Worm (Caenorhabditis elegans) whole organism, L1 larva: Measurements from ENCODE around the gene srx-116.
A peak's percentile ranks its signal among the peaks of the same experiment; 100 is the strongest.

Experiments used
- C34B4.2 ChIP-seq: sonication (generic microtip); optimal IDR thresholded peaks from 2 replicates; lab custom pipeline; 2017; ENCODE audit warnings: mild to moderate bottlenecking, missing genetic modification characterization, missing compliant biosample characterization
- F16B12.6 ChIP-seq: fragments of 150-350 bp; optimal IDR thresholded peaks from 2 replicates; lab custom pipeline; 2014; ENCODE audit warnings: missing biosample characterization, missing genetic modification characterization
- Y116A8C.19 ChIP-seq: sonication (generic microtip); optimal IDR thresholded peaks from 2 replicates; lab custom pipeline; 2016; ENCODE audit warnings: missing compliant biosample characterization, missing genetic modification characterization, borderline replicate concordance
- aha-1 ChIP-seq: fragments of 150-350 bp; optimal IDR thresholded peaks from 2 replicates; lab custom pipeline; 2014; ENCODE audit warnings: missing biosample characterization, missing genetic modification characterization
- ama-1 ChIP-seq: fragments of 150-350 bp; optimal IDR thresholded peaks from 2 replicates; lab custom pipeline; 2014
- ceh-82 ChIP-seq, 3 experiments: fragments of 150-350 bp in 1 of 3; sonication (generic microtip) in 2 of 3; optimal IDR thresholded peaks; 2 replicates each; lab custom pipeline; 2014 to 2017; ENCODE audit warnings: missing biosample characterization in 3 of 3, missing genetic modification characterization in 3 of 3
- dpl-1 ChIP-seq, 3 experiments: fragments of 150-350 bp in 2 of 3; sonication (generic microtip) in 1 of 3; optimal IDR thresholded peaks; 2 replicates each; lab custom pipeline; 2014 to 2017; ENCODE audit warnings: missing biosample characterization in 3 of 3, missing genetic modification characterization in 3 of 3, missing genetic modification reagents in 3 of 3
- dsc-1 ChIP-seq: sonication (generic microtip); optimal IDR thresholded peaks from 2 replicates; lab custom pipeline; 2016; ENCODE audit warnings: mild to moderate bottlenecking, missing genetic modification characterization, missing compliant biosample characterization
- efl-1 ChIP-seq, 4 experiments: fragments of 150-350 bp; optimal IDR thresholded peaks in 3 of 4; peaks in 1 of 4; 1 replicate in 1 of 4; 2 replicates in 3 of 4; lab custom pipeline; 2014; ENCODE audit warnings: missing biosample characterization in 2 of 4, missing genetic modification characterization in 2 of 4, missing genetic modification reagents in 2 of 4
- egl-13 ChIP-seq: sonication (generic microtip); optimal IDR thresholded peaks from 2 replicates; lab custom pipeline; 2016; ENCODE audit warnings: missing genotype, missing genetic modification reagents, missing genetic modification characterization, missing compliant biosample characterization
- egl-27 ChIP-seq, 2 experiments: fragments of 150-350 bp in 1 of 2; sonication (generic microtip); optimal IDR thresholded peaks; 3 replicates each; lab custom pipeline; 2017 to 2018; ENCODE audit warnings: missing biosample characterization in 2 of 2, missing genetic modification characterization in 2 of 2, missing genetic modification reagents in 2 of 2
- elt-3 ChIP-seq, 6 experiments: fragments of 150-350 bp in 1 of 6; sonication (generic microtip); optimal IDR thresholded peaks; 2 replicates each; lab custom pipeline; 2017 to 2018; ENCODE audit warnings: missing biosample characterization in 6 of 6, missing genetic modification characterization in 6 of 6, inconsistent platforms in 1 of 6
- fkh-8 ChIP-seq: sonication (generic microtip); optimal IDR thresholded peaks from 2 replicates; lab custom pipeline; 2016; ENCODE audit warnings: mild to moderate bottlenecking, missing genetic modification characterization, missing compliant biosample characterization
- fos-1 ChIP-seq: fragments of 150-350 bp; optimal IDR thresholded peaks from 2 replicates; lab custom pipeline; 2014; ENCODE audit warnings: missing biosample characterization, missing genetic modification characterization
- hlh-17 ChIP-seq: fragments of 200-800 bp; sonication (Bioruptor generic); optimal IDR thresholded peaks from 2 replicates; lab custom pipeline; 2018; ENCODE audit warnings: missing genetic modification characterization, mild to moderate bottlenecking, missing compliant biosample characterization, moderate library complexity, borderline replicate concordance
- hpl-2 ChIP-seq: fragments of 150-350 bp; optimal IDR thresholded peaks from 2 replicates; lab custom pipeline; 2014; ENCODE audit warnings: missing biosample characterization, missing genetic modification reagents, missing genetic modification characterization
- lin-14 ChIP-seq: fragments of 200-800 bp; sonication (Bioruptor generic); optimal IDR thresholded peaks from 2 replicates; lab custom pipeline; 2018; ENCODE audit warnings: mild to moderate bottlenecking, missing genetic modification characterization, moderate library complexity, missing compliant biosample characterization
- lin-15B ChIP-seq: fragments of 150-350 bp; sonication (generic microtip); optimal IDR thresholded peaks from 3 replicates; lab custom pipeline; 2014; ENCODE audit warnings: missing biosample characterization, missing genetic modification characterization
- lin-35 ChIP-seq, 2 experiments: fragments of 150-350 bp; optimal IDR thresholded peaks; 2 replicates each; lab custom pipeline; 2014; ENCODE audit warnings: missing biosample characterization in 2 of 2, missing genetic modification characterization in 2 of 2, missing genetic modification reagents in 2 of 2
- lsy-2 ChIP-seq, 2 experiments: fragments of 150-350 bp; optimal IDR thresholded peaks; 2 replicates each; lab custom pipeline; 2014; ENCODE audit warnings: missing biosample characterization in 2 of 2, missing genetic modification characterization in 2 of 2
- mab-9 ChIP-seq: fragments of 200-800 bp; sonication (Bioruptor generic); IDR thresholded peaks from 2 replicates; pipeline ENCODE4 v1.3.6; 2022; ENCODE audit warnings: missing genetic modification reagents, missing genetic modification characterization, missing compliant biosample characterization
- mep-1 ChIP-seq: fragments of 150-350 bp; optimal IDR thresholded peaks from 2 replicates; lab custom pipeline; 2014; ENCODE audit warnings: missing biosample characterization, missing genetic modification characterization
- nhr-11 ChIP-seq: fragments of 150-350 bp; optimal IDR thresholded peaks from 2 replicates; lab custom pipeline; 2014; ENCODE audit warnings: missing biosample characterization, missing genetic modification characterization
- nhr-19 ChIP-seq: fragments of 200-800 bp; sonication (Bioruptor generic); conservative IDR thresholded peaks from 2 replicates; pipeline ENCODE4 v1.3.6; 2022; ENCODE audit warnings: missing genetic modification characterization, missing compliant biosample characterization
- nhr-47 ChIP-seq: sonication (generic microtip); optimal IDR thresholded peaks from 2 replicates; lab custom pipeline; 2016; ENCODE audit warnings: mild to moderate bottlenecking, missing genetic modification characterization, moderate library complexity, missing compliant biosample characterization
- nhr-71 ChIP-seq: sonication (generic microtip); optimal IDR thresholded peaks from 2 replicates; lab custom pipeline; 2016; ENCODE audit warnings: mild to moderate bottlenecking, missing genetic modification characterization, moderate library complexity, missing compliant biosample characterization
- nhr-85 ChIP-seq: sonication (generic microtip); peaks from one replicate; lab custom pipeline; 2016; ENCODE audit warnings: missing genetic modification characterization, inconsistent platforms, missing compliant biosample characterization
- pax-3 ChIP-seq: fragments of 200-800 bp; sonication (Bioruptor generic); optimal IDR thresholded peaks from 2 replicates; lab custom pipeline; 2018; ENCODE audit warnings: mild to moderate bottlenecking, missing genetic modification characterization, moderate library complexity, missing compliant biosample characterization
- skn-1 ChIP-seq: fragments of 150-350 bp; optimal IDR thresholded peaks from 2 replicates; lab custom pipeline; 2014; ENCODE audit warnings: missing biosample characterization, missing genetic modification characterization
- snpc-4 ChIP-seq: fragments of 150-350 bp; optimal IDR thresholded peaks from 2 replicates; lab custom pipeline; 2014; ENCODE audit warnings: missing biosample characterization, missing genetic modification characterization
- sptf-1 ChIP-seq: fragments of 150-350 bp; optimal IDR thresholded peaks from 2 replicates; lab custom pipeline; 2014; ENCODE audit warnings: missing biosample characterization, missing genetic modification characterization
- sup-37 ChIP-seq: fragments of 200-800 bp; sonication (Bioruptor generic); optimal IDR thresholded peaks from 2 replicates; lab custom pipeline; 2018; ENCODE audit warnings: mild to moderate bottlenecking, missing genetic modification characterization, missing compliant biosample characterization
- swsn-7 ChIP-seq: sonication (generic microtip); optimal IDR thresholded peaks from 2 replicates; lab custom pipeline; 2016; ENCODE audit warnings: missing genetic modification characterization, missing compliant biosample characterization
- tlp-1 ChIP-seq: fragments of 150-350 bp; optimal IDR thresholded peaks from 2 replicates; lab custom pipeline; 2014; ENCODE audit warnings: missing biosample characterization, missing genetic modification characterization
- unc-130 ChIP-seq: fragments of 150-350 bp; optimal IDR thresholded peaks from 2 replicates; lab custom pipeline; 2017; ENCODE audit warnings: missing biosample characterization, missing genetic modification characterization, inconsistent platforms
- unc-98 ChIP-seq: fragments of 200-800 bp; sonication (Bioruptor generic); IDR thresholded peaks from 2 replicates; pipeline ENCODE4 v1.3.6; 2022; ENCODE audit warnings: missing genetic modification characterization, missing compliant biosample characterization
- vab-15 ChIP-seq: sonication (generic microtip); optimal IDR thresholded peaks from 2 replicates; lab custom pipeline; 2017; ENCODE audit warnings: missing genotype, mild to moderate bottlenecking, missing genetic modification characterization, missing compliant biosample characterization
- zip-4 ChIP-seq: fragments of 200-800 bp; sonication (Bioruptor generic); optimal IDR thresholded peaks from 2 replicates; lab custom pipeline; 2018; ENCODE audit warnings: mild to moderate bottlenecking, missing genetic modification characterization, moderate library complexity, missing compliant biosample characterization
- ztf-4 ChIP-seq: fragments of 150-350 bp; optimal IDR thresholded peaks from 2 replicates; lab custom pipeline; 2014; ENCODE audit warnings: missing biosample characterization, missing genetic modification characterization

The srx-116 gene

DNA sequence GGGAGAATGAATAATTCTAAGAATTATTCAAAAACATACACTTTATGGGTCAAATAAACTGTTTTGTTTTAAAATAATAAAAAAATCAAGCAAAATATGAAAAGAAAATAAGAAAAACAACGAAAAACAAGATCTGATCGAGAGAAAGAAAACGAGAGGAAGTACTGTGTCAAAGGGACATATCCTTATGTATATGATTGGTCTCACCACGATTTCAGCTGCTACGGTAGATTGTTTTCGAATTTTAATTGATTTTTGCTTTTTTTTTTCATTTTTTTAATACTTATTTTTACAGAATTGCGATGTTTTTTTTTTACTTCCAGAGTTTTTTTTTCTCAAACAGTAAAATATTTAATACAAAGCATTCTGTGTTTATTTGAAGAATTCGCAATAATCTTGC is 26.1 kb downstream of the srx-116 start:
- TF ChIP-seq nhr-11 (tag; lab: Kevin White, UChicago) (no peak), nhr-47 (tag; lab: Kevin White, UChicago) (no peak), swsn-7 (no peak), pax-3 (tag; lab: Kevin White, UChicago) (no peak), snpc-4 (tag; lab: Kevin White, UChicago) (no peak), elt-3 (tag; optimal IDR thresholded peaks at IDR 0.05; lab: Kevin White, UChicago) (no peak), Y116A8C.19 (tag; lab: Kevin White, UChicago) (no peak), fkh-8 (tag; lab: Kevin White, UChicago) (no peak), ama-1 (lab: Kevin White, UChicago) (no peak), skn-1 (tag; lab: Kevin White, UChicago) (no peak), sptf-1 (tag; lab: Kevin White, UChicago) (no peak), F16B12.6 (tag; lab: Kevin White, UChicago) (no peak), tlp-1 (tag; lab: Kevin White, UChicago) (no peak), hpl-2 (GFP tag; lab: Kevin White, UChicago) (no peak), aha-1 (tag; lab: Kevin White, UChicago) (no peak), nhr-71 (tag; lab: Kevin White, UChicago) (no peak)
- TF ChIP-seq, all 84 proteins: peak for 0

DNA sequence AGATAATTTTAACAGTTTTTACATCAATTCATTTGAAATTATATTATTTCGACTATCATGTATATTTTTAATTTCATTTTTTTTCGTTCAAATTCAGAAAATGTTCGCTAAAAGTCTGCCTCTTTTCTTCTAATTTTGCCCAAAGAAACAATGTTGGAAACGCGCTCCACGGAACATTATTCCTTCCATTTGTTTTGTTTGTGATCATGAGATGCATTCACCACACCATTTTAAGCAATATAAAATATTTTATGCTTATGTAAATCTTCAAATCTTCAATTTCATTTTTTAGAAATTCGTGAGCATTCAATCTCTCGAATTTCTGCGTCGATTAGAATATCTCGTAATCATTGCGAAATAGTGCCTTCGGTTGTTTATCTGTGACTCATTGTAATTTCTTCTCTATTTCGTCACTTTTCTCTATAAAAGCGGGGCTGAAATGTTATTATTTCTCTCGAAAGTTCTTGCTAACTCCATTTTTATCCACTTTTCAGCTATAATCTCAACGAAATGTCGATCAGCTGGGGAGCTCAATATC is 26.7 kb downstream of the srx-116 start, which contains the start of gene istr-1:
Gene istr-1 (plus strand): TSS at position 495 of the 538 bp plus-strand sequence.
- TF ChIP-seq ama-1 (lab: Kevin White, UChicago) (no peak), lin-35 (GFP tag; optimal IDR thresholded peaks at IDR 0.05; lab: Kevin White, UChicago) (peak; percentile 33 to 52), lin-14 (GFP tag; lab: Kevin White, UChicago) (peak; percentile 53), ztf-4 (no peak), lsy-2 (tag; optimal IDR thresholded peaks at IDR 0.05; lab: Kevin White, UChicago) (peak in 1 of 2 experiments; percentile 33), C34B4.2 (tag; lab: Kevin White, UChicago) (no peak), nhr-85 (tag; lab: Kevin White, UChicago) (no peak), fos-1 (tag; lab: Kevin White, UChicago) (peak; percentile 49), fkh-8 (tag; lab: Kevin White, UChicago) (no peak), snpc-4 (tag; lab: Kevin White, UChicago) (peak; percentile 16), unc-98 (GFP tag; lab: Robert Waterston, UW) (no peak), F16B12.6 (tag; lab: Kevin White, UChicago) (no peak), egl-27 (tag; optimal IDR thresholded peaks at IDR 0.05; lab: Kevin White, UChicago) (no peak), mep-1 (tag; lab: Kevin White, UChicago) (peak; percentile 35), efl-1 (optimal IDR thresholded peaks at IDR 0.05; lab: Kevin White, UChicago) (peak; percentile 12 to 19), efl-1 (GFP tag; optimal IDR thresholded peaks at IDR 0.05 in 1 of 2; lab: Kevin White, UChicago) (peak in 1 of 2 experiments; percentile 25), ceh-82 (tag; optimal IDR thresholded peaks at IDR 0.05; lab: Kevin White, UChicago) (peak in 1 of 3 experiments; percentile 16), vab-15 (tag; lab: Kevin White, UChicago) (no peak), sup-37 (GFP tag; lab: Kevin White, UChicago) (no peak), dpl-1 (GFP tag; optimal IDR thresholded peaks at IDR 0.05; lab: Kevin White, UChicago) (peak in 2 of 3 experiments; percentile 7 to 51), sptf-1 (tag; lab: Kevin White, UChicago) (no peak), nhr-71 (tag; lab: Kevin White, UChicago) (peak; percentile 33), egl-13 (tag; lab: Kevin White, UChicago) (no peak), nhr-47 (tag; lab: Kevin White, UChicago) (no peak), nhr-19 (GFP tag; lab: Robert Waterston, UW) (no peak), lin-15B (peak; percentile 33), hlh-17 (GFP tag; lab: Kevin White, UChicago) (no peak), unc-130 (tag; lab: Kevin White, UChicago) (no peak), skn-1 (tag; lab: Kevin White, UChicago) (peak; percentile 6), mab-9 (GFP tag; lab: Robert Waterston, UW) (no peak), dsc-1 (peak; percentile 5), zip-4 (GFP tag; lab: Kevin White, UChicago) (peak; percentile 72)
